Fruit fly (Drosophila melanogaster) whole organism, embryonic: ENCODE results near the gene CG18265.

Source experiments
- Ada2b ChIP-seq: fragments of 200-800 bp; sonication (Bioruptor generic); IDR thresholded peaks from 2 replicates; pipeline ENCODE4 v1.3.6; 2022; ENCODE audit warnings: missing biosample characterization, missing genetic modification characterization
- Atf-2 ChIP-seq: fragments of 200-800 bp; sonication (Bioruptor generic); optimal IDR thresholded peaks from 2 replicates; lab custom pipeline; 2016; ENCODE audit warnings: missing biosample characterization, missing genetic modification characterization
- Atf3 ChIP-seq: fragments of 200-800 bp; sonication (Bioruptor generic); optimal IDR thresholded peaks from 3 replicates; lab custom pipeline; 2016; ENCODE audit warnings: missing biosample characterization, missing genetic modification characterization
- CG12744 ChIP-seq: fragments of 200-800 bp; sonication (Bioruptor generic); optimal IDR thresholded peaks from 2 replicates; lab custom pipeline; 2016; ENCODE audit warnings: missing biosample characterization, missing genetic modification characterization
- CG12942 ChIP-seq: fragments of 200-800 bp; sonication (Bioruptor generic); optimal IDR thresholded peaks from 3 replicates; lab custom pipeline; 2016; ENCODE audit warnings: missing biosample characterization, missing genetic modification characterization
- CG14667 ChIP-seq: fragments of 200-800 bp; sonication (Bioruptor generic); IDR thresholded peaks from 2 replicates; pipeline ENCODE4 v1.3.6; 2022; ENCODE audit warnings: missing biosample characterization, missing genetic modification characterization
- CG15011 ChIP-seq: fragments of 200-800 bp; sonication (Bioruptor generic); optimal IDR thresholded peaks from 3 replicates; lab custom pipeline; 2018; ENCODE audit warnings: missing biosample characterization, mild to moderate bottlenecking, missing genetic modification characterization
- CG15073 ChIP-seq: fragments of 200-800 bp; sonication (Bioruptor generic); optimal IDR thresholded peaks from 2 replicates; lab custom pipeline; 2016; ENCODE audit warnings: missing biosample characterization, missing genetic modification characterization
- CG15479 ChIP-seq: fragments of 200-800 bp; sonication (Bioruptor generic); optimal IDR thresholded peaks from 3 replicates; lab custom pipeline; 2019; ENCODE audit warnings: missing biosample characterization, mild to moderate bottlenecking, missing genetic modification characterization, moderate library complexity
- CG16863 ChIP-seq: fragments of 200-800 bp; sonication (Bioruptor generic); optimal IDR thresholded peaks from 3 replicates; lab custom pipeline; 2016; ENCODE audit warnings: missing biosample characterization, missing genetic modification characterization
- CG17359 ChIP-seq: fragments of 200-800 bp; sonication (Bioruptor generic); optimal IDR thresholded peaks from 3 replicates; lab custom pipeline; 2018; ENCODE audit warnings: missing biosample characterization, mild to moderate bottlenecking, missing genetic modification characterization, moderate library complexity
- CG18011 ChIP-seq: fragments of 200-800 bp; sonication (Bioruptor generic); optimal IDR thresholded peaks from 2 replicates; lab custom pipeline; 2017; ENCODE audit warnings: missing biosample characterization, missing genetic modification characterization, mild to moderate bottlenecking, moderate library complexity, missing genotype
- CG5180 ChIP-seq: fragments of 200-800 bp; sonication (Bioruptor generic); optimal IDR thresholded peaks from 3 replicates; lab custom pipeline; 2017; ENCODE audit warnings: missing biosample characterization, missing genetic modification characterization, mild to moderate bottlenecking, moderate library complexity, missing genetic modification reagents
- CG7271 ChIP-seq: fragments of 200-800 bp; sonication (Bioruptor generic); optimal IDR thresholded peaks from 2 replicates; lab custom pipeline; 2018; ENCODE audit warnings: missing biosample characterization, mild to moderate bottlenecking, missing genetic modification characterization, moderate library complexity
- CG8281 ChIP-seq: fragments of 200-800 bp; sonication (Bioruptor generic); optimal IDR thresholded peaks from 2 replicates; lab custom pipeline; 2018; ENCODE audit warnings: missing biosample characterization, mild to moderate bottlenecking, missing genetic modification characterization, moderate library complexity
- CG8290 ChIP-seq, 3 experiments: fragments of 200-800 bp; sonication (Bioruptor generic); optimal IDR thresholded peaks; 2 replicates each; lab custom pipeline; 2016 to 2019; ENCODE audit warnings: missing biosample characterization in 3 of 3, missing genetic modification characterization in 3 of 3, mild to moderate bottlenecking in 2 of 3, moderate library complexity in 1 of 3
- CG8924 ChIP-seq: fragments of 200-800 bp; optimal IDR thresholded peaks from 3 replicates; lab custom pipeline; 2019; ENCODE audit warnings: missing biosample characterization, mild to moderate bottlenecking, missing genetic modification characterization, moderate library complexity
- D ChIP-seq, 2 experiments: fragments of 200-800 bp in 1 of 2; fragments of >200 bp in 1 of 2; sonication (Bioruptor generic) in 1 of 2; optimal IDR thresholded peaks; 2 replicates in 1 of 2; 3 replicates in 1 of 2; lab custom pipeline; 2017; ENCODE audit warnings: mild to moderate bottlenecking in 1 of 2, missing biosample characterization in 1 of 2, missing genetic modification characterization in 1 of 2, missing genetic modification reagents in 1 of 2
- D19B ChIP-seq: fragments of 200-800 bp; sonication (Bioruptor generic); optimal IDR thresholded peaks from 2 replicates; lab custom pipeline; 2017; ENCODE audit warnings: missing biosample characterization, mild to moderate bottlenecking, missing genetic modification characterization
- Dref ChIP-seq: fragments of 200-800 bp; sonication (Bioruptor generic); IDR thresholded peaks from 2 replicates; pipeline ENCODE4 v1.3.6; 2022; ENCODE audit warnings: missing biosample characterization, missing genetic modification characterization
- Fer1 ChIP-seq: fragments of 200-800 bp; sonication (Bioruptor generic); optimal IDR thresholded peaks from 2 replicates; lab custom pipeline; 2017; ENCODE audit warnings: missing biosample characterization, mild to moderate bottlenecking, missing genetic modification characterization
- Gug ChIP-seq: fragments of 200-800 bp; sonication (Bioruptor generic); IDR thresholded peaks from 4 replicates; pipeline ENCODE4 v1.3.6; 2022; ENCODE audit warnings: missing biosample characterization, missing genetic modification characterization
- HLHmδ ChIP-seq: fragments of 200-800 bp; sonication (Bioruptor generic); optimal IDR thresholded peaks from 2 replicates; lab custom pipeline; 2018; ENCODE audit warnings: missing biosample characterization, mild to moderate bottlenecking, missing genetic modification characterization, moderate library complexity
- Oaz ChIP-seq: fragments of 200-800 bp; sonication (Bioruptor generic); IDR thresholded peaks from 2 replicates; pipeline ENCODE4 v1.3.6; 2022; ENCODE audit warnings: missing biosample characterization, missing genetic modification characterization
- Oli ChIP-seq: fragments of 200-800 bp; sonication (Bioruptor generic); optimal IDR thresholded peaks from 2 replicates; lab custom pipeline; 2018; ENCODE audit warnings: missing biosample characterization, mild to moderate bottlenecking, missing genetic modification characterization, moderate library complexity
- PHDP ChIP-seq: fragments of 200-800 bp; sonication (Bioruptor generic); optimal IDR thresholded peaks from 3 replicates; lab custom pipeline; 2018; ENCODE audit warnings: missing biosample characterization, mild to moderate bottlenecking, missing genetic modification characterization, moderate library complexity
- Xbp1 ChIP-seq: fragments of 200-800 bp; sonication (Bioruptor generic); optimal IDR thresholded peaks from 3 replicates; lab custom pipeline; 2016; ENCODE audit warnings: missing biosample characterization, mild to moderate bottlenecking, missing genetic modification characterization
- Xrp1 ChIP-seq: fragments of 200-800 bp; sonication (Bioruptor generic); IDR thresholded peaks from 2 replicates; pipeline ENCODE4 v1.3.6; 2022; ENCODE audit warnings: missing biosample characterization, missing genetic modification characterization
- ara ChIP-seq: fragments of 200-800 bp; sonication (Bioruptor generic); IDR thresholded peaks from 2 replicates; pipeline ENCODE4 v1.3.6; 2022; ENCODE audit warnings: missing biosample characterization, missing genetic modification characterization
- croc ChIP-seq: fragments of 200-800 bp; sonication (Bioruptor generic); conservative IDR thresholded peaks from 3 replicates; pipeline ENCODE4 v1.3.6; 2022; ENCODE audit warnings: missing biosample characterization, missing genetic modification characterization
- emc ChIP-seq: fragments of 200-800 bp; sonication (Bioruptor generic); optimal IDR thresholded peaks from 2 replicates; lab custom pipeline; 2016; ENCODE audit warnings: missing biosample characterization, missing genetic modification characterization
- gce ChIP-seq: fragments of 200-800 bp; sonication (Bioruptor generic); IDR thresholded peaks from 3 replicates; pipeline ENCODE4 v1.3.6; 2022; ENCODE audit warnings: missing biosample characterization, missing genetic modification characterization
- gcm ChIP-seq: fragments of 200-800 bp; sonication (Bioruptor generic); optimal IDR thresholded peaks from 2 replicates; lab custom pipeline; 2019; ENCODE audit warnings: missing biosample characterization, mild to moderate bottlenecking, missing genetic modification characterization, moderate library complexity
- gsb-n ChIP-seq: fragments of 200-800 bp; sonication (Bioruptor generic); optimal IDR thresholded peaks from 3 replicates; lab custom pipeline; 2018; ENCODE audit warnings: missing biosample characterization, mild to moderate bottlenecking, missing genetic modification characterization
- ham ChIP-seq: fragments of 200-800 bp; sonication (Bioruptor generic); IDR thresholded peaks from 2 replicates; pipeline ENCODE4 v1.3.6; 2022; ENCODE audit warnings: missing biosample characterization, missing genetic modification characterization
- insv ChIP-seq, 2 experiments: fragments of 200-800 bp; sonication (Bioruptor generic); optimal IDR thresholded peaks; 3 replicates each; lab custom pipeline; 2016 to 2018; ENCODE audit warnings: missing biosample characterization in 2 of 2, missing genetic modification characterization in 2 of 2
- jing ChIP-seq: fragments of 200-800 bp; sonication (Bioruptor generic); optimal IDR thresholded peaks from 2 replicates; lab custom pipeline; 2018; ENCODE audit warnings: missing biosample characterization, mild to moderate bottlenecking, missing genetic modification characterization
- knrl ChIP-seq: fragments of 200-800 bp; sonication (Bioruptor generic); IDR thresholded peaks from 3 replicates; pipeline ENCODE4 v1.3.6; 2022; ENCODE audit warnings: missing biosample characterization, missing genetic modification characterization; ENCODE audit not compliant: partially characterized antibody
- luna ChIP-seq: fragments of 200-800 bp; sonication (Bioruptor generic); optimal IDR thresholded peaks from 2 replicates; lab custom pipeline; 2016; ENCODE audit warnings: missing biosample characterization, missing genetic modification characterization
- nom ChIP-seq: fragments of 200-800 bp; sonication (Bioruptor generic); optimal IDR thresholded peaks from 2 replicates; lab custom pipeline; 2017; ENCODE audit warnings: missing biosample characterization, missing genetic modification characterization, mild to moderate bottlenecking, moderate library complexity, missing genetic modification reagents
- p53 ChIP-seq: fragments of 200-800 bp; sonication (Bioruptor generic); optimal IDR thresholded peaks from 2 replicates; lab custom pipeline; 2016; ENCODE audit warnings: missing biosample characterization, missing genetic modification characterization
- pzg ChIP-seq: fragments of 200-800 bp; sonication (Bioruptor generic); optimal IDR thresholded peaks from 3 replicates; lab custom pipeline; 2018; ENCODE audit warnings: missing biosample characterization, mild to moderate bottlenecking, missing genetic modification characterization, moderate library complexity
- ranshi ChIP-seq: fragments of 200-800 bp; sonication (Bioruptor generic); IDR thresholded peaks from 2 replicates; pipeline ENCODE4 v1.3.6; 2022; ENCODE audit warnings: missing biosample characterization, missing genetic modification characterization
- slou ChIP-seq: fragments of 200-800 bp; sonication (Bioruptor generic); optimal IDR thresholded peaks from 3 replicates; lab custom pipeline; 2016; ENCODE audit warnings: missing biosample characterization, missing genetic modification characterization
- sqz ChIP-seq: fragments of 200-800 bp; sonication (Bioruptor generic); optimal IDR thresholded peaks from 3 replicates; lab custom pipeline; 2018; ENCODE audit warnings: missing biosample characterization, mild to moderate bottlenecking, missing genetic modification characterization
- ssp ChIP-seq: fragments of 200-800 bp; sonication (Bioruptor generic); IDR thresholded peaks from 2 replicates; pipeline ENCODE4 v1.3.6; 2022; ENCODE audit warnings: missing biosample characterization, missing genetic modification characterization
- wdn ChIP-seq: fragments of 200-800 bp; sonication (Bioruptor generic); IDR thresholded peaks from 2 replicates; pipeline ENCODE4 v1.3.6; 2022; ENCODE audit warnings: missing biosample characterization, missing genetic modification characterization
- wek ChIP-seq: fragments of 200-800 bp; sonication (Bioruptor generic); optimal IDR thresholded peaks from 3 replicates; lab custom pipeline; 2018; ENCODE audit warnings: missing biosample characterization, mild to moderate bottlenecking, missing genetic modification characterization, moderate library complexity
- yki ChIP-seq: fragments of >200 bp; optimal IDR thresholded peaks from 3 replicates; lab custom pipeline; 2018

Gene CG18265

dm6 chr3L:17485280-17485792 lies 46.1 kb downstream of the CG18265 start (continued):
- TF ChIP-seq CG12744 (peak; percentile 1), Ada2b (no peak), Atf-2 (peak; percentile 19), PHDP (peak; percentile 78), ssp (GFP tag; lab: Robert Waterston, UW) (no peak; the same call in 1 of the 2 replicates), Atf3 (no peak), D (optimal IDR thresholded peaks at IDR 0.05; lab: Kevin White, UChicago) (no peak), D (GFP tag; optimal IDR thresholded peaks at IDR 0.05; lab: Kevin White, UChicago) (peak; percentile 88), wek (GFP tag; lab: Kevin White, UChicago) (peak; percentile 96), gcm (peak; percentile 91), Xbp1 (peak; percentile 44), ranshi (GFP tag; lab: Robert Waterston, UW) (peak; percentile 60; the same call in 1 of the 2 replicates), Fer1 (GFP tag; lab: Kevin White, UChicago) (peak; percentile 47), CG12942 (GFP tag; lab: Kevin White, UChicago) (peak; percentile 58), ara (peak; percentile 79), gsb-n (peak; percentile 95), insv (GFP tag; optimal IDR thresholded peaks at IDR 0.05; lab: Kevin White, UChicago) (peak in 1 of 2 experiments; percentile 32), CG15073 (GFP tag; lab: Kevin White, UChicago) (no peak), CG15011 (GFP tag; lab: Kevin White, UChicago) (peak; percentile 74), p53 (GFP tag; lab: Kevin White, UChicago) (peak; percentile 30), pzg (GFP tag; lab: Kevin White, UChicago) (no peak), CG8924 (tag; lab: Kevin White, UChicago) (peak; percentile 81), Gug (GFP tag; lab: Robert Waterston, UW) (0 out of 4 replicates have a peak, but pooled peaks have one; percentile 11), Dref (no peak), jing (GFP tag; lab: Kevin White, UChicago) (no peak), CG18011 (no peak), sqz (GFP tag; lab: Kevin White, UChicago) (peak; percentile 85), CG8290 (GFP tag; optimal IDR thresholded peaks at IDR 0.05; lab: Kevin White, UChicago) (peak; percentile 63), CG8290 (tag; optimal IDR thresholded peaks at IDR 0.05; lab: Kevin White, UChicago) (peak; percentile 77 to 96), slou (GFP tag; lab: Kevin White, UChicago) (no peak), croc (GFP tag; lab: Robert Waterston, UW) (peak; percentile 46), gce (peak; percentile 82; the same call in 2 of the 3 replicates), CG5180 (GFP tag; lab: Kevin White, UChicago) (peak; percentile 80), emc (GFP tag; lab: Kevin White, UChicago) (no peak), nom (GFP tag; lab: Kevin White, UChicago) (peak; percentile 80), HLHmδ (GFP tag; lab: Kevin White, UChicago) (peak; percentile 99), luna (GFP tag; lab: Kevin White, UChicago) (no peak), wdn (GFP tag; lab: Robert Waterston, UW) (no peak), CG8281 (tag; lab: Kevin White, UChicago) (peak; percentile 87), CG16863 (peak; percentile 57), Oaz (GFP tag; lab: Robert Waterston, UW) (0 out of 2 replicates have a peak, but pooled peaks have one; percentile 15), CG15479 (GFP tag; lab: Kevin White, UChicago) (no peak), CG14667 (GFP tag; lab: Robert Waterston, UW) (peak; percentile 31; the same call in 1 of the 2 replicates), D19B (GFP tag; lab: Kevin White, UChicago) (no peak), Oli (tag; lab: Kevin White, UChicago) (peak; percentile 53), knrl (GFP tag; lab: Robert Waterston, UW) (no peak), CG7271 (tag; lab: Kevin White, UChicago) (peak; percentile 56), ham (no peak), CG17359 (tag; lab: Kevin White, UChicago) (peak; percentile 86), Xrp1 (GFP tag; lab: Robert Waterston, UW) (peak; percentile 86), yki (no peak)
